Fruit fly (Drosophila melanogaster) whole organism, embryonic: ENCODE data around the gene CG5612.

Experiments
- Ada2b ChIP-seq: fragments of 200-800 bp; sonication (Bioruptor generic); IDR thresholded peaks from 2 replicates; pipeline ENCODE4 v1.3.6; 2022; ENCODE audit warnings: missing biosample characterization, missing genetic modification characterization
- CG10147 ChIP-seq: fragments of 200-800 bp; sonication (Bioruptor generic); optimal IDR thresholded peaks from 2 replicates; lab custom pipeline; 2019; ENCODE audit warnings: missing biosample characterization, mild to moderate bottlenecking, missing genetic modification characterization, moderate library complexity
- CG11723 ChIP-seq: fragments of 200-800 bp; sonication (Bioruptor generic); optimal IDR thresholded peaks from 2 replicates; lab custom pipeline; 2017; ENCODE audit warnings: missing biosample characterization, mild to moderate bottlenecking, missing genetic modification characterization
- CG14860 ChIP-seq: fragments of 200-800 bp; sonication (Bioruptor generic); IDR thresholded peaks from 3 replicates; pipeline ENCODE4 v1.3.6; 2022; ENCODE audit warnings: missing biosample characterization, missing genetic modification characterization; ENCODE audit not compliant: partially characterized antibody
- CG1602 ChIP-seq: fragments of 200-800 bp; sonication (Bioruptor generic); optimal IDR thresholded peaks from 3 replicates; lab custom pipeline; 2016; ENCODE audit warnings: missing biosample characterization, missing genetic modification characterization
- CG30403 ChIP-seq: fragments of 200-800 bp; sonication (Bioruptor generic); optimal IDR thresholded peaks from 3 replicates; lab custom pipeline; 2016; ENCODE audit warnings: missing biosample characterization, missing genetic modification characterization
- CG42726 ChIP-seq: fragments of 200-800 bp; sonication (Bioruptor generic); IDR thresholded peaks from 2 replicates; pipeline ENCODE4 v1.3.6; 2022; ENCODE audit warnings: missing biosample characterization, missing genetic modification characterization; ENCODE audit not compliant: partially characterized antibody
- CG4730 ChIP-seq: fragments of 200-800 bp; sonication (Bioruptor generic); IDR thresholded peaks from 2 replicates; pipeline ENCODE4 v1.3.6; 2022; ENCODE audit warnings: missing biosample characterization, missing genetic modification characterization
- CG6175 ChIP-seq: fragments of 200-800 bp; sonication (Bioruptor generic); IDR thresholded peaks from 3 replicates; pipeline ENCODE4 v1.3.6; 2022; ENCODE audit warnings: missing biosample characterization, missing genetic modification characterization
- CG6272 ChIP-seq: fragments of 200-800 bp; sonication (Bioruptor generic); IDR thresholded peaks from 2 replicates; pipeline ENCODE4 v1.3.6; 2022; ENCODE audit warnings: missing biosample characterization, missing genetic modification characterization
- CG7928 ChIP-seq: fragments of 200-800 bp; sonication (Bioruptor generic); optimal IDR thresholded peaks from 2 replicates; lab custom pipeline; 2017; ENCODE audit warnings: missing biosample characterization, mild to moderate bottlenecking, missing genetic modification characterization
- CTCF ChIP-seq: fragments of 200-800 bp; sonication (Bioruptor generic); optimal IDR thresholded peaks from 2 replicates; lab custom pipeline; 2017; ENCODE audit warnings: missing biosample characterization, mild to moderate bottlenecking, missing genetic modification characterization, moderate library complexity
- CoRest ChIP-seq: fragments of 200-800 bp; sonication (Bioruptor generic); optimal IDR thresholded peaks from 3 replicates; lab custom pipeline; 2018; ENCODE audit warnings: missing biosample characterization, mild to moderate bottlenecking, missing genetic modification characterization, moderate library complexity
- Doc2 ChIP-seq: fragments of 200-800 bp; sonication (Bioruptor generic); IDR thresholded peaks from 2 replicates; pipeline ENCODE4 v1.3.6; 2022; ENCODE audit warnings: missing biosample characterization, missing genetic modification characterization
- Elba2 ChIP-seq: fragments of 200-800 bp; sonication (Bioruptor generic); optimal IDR thresholded peaks from 3 replicates; lab custom pipeline; 2016; ENCODE audit warnings: missing biosample characterization, missing genetic modification characterization
- H2.0 ChIP-seq: fragments of 200-800 bp; sonication (Bioruptor generic); IDR thresholded peaks from 2 replicates; pipeline ENCODE4 v1.3.6; 2022; ENCODE audit warnings: missing biosample characterization, missing genetic modification characterization
- Hr3 ChIP-seq: fragments of 200-800 bp; sonication (Bioruptor generic); optimal IDR thresholded peaks from 3 replicates; lab custom pipeline; 2016; ENCODE audit warnings: missing biosample characterization, missing genetic modification characterization
- Hr51 ChIP-seq, 2 experiments: fragments of 200-800 bp; sonication (Bioruptor generic); optimal IDR thresholded peaks; 2 replicates in 1 of 2; 3 replicates in 1 of 2; lab custom pipeline; 2016 to 2018; ENCODE audit warnings: missing biosample characterization in 2 of 2, missing genetic modification characterization in 2 of 2, mild to moderate bottlenecking in 1 of 2, moderate library complexity in 1 of 2
- Lpt ChIP-seq: fragments of >200 bp; optimal IDR thresholded peaks from 2 replicates; lab custom pipeline; 2018; ENCODE audit warnings: missing biosample characterization, missing genetic modification characterization
- MESR4 ChIP-seq: fragments of 200-800 bp; sonication (Bioruptor generic); optimal IDR thresholded peaks from 2 replicates; lab custom pipeline; 2018; ENCODE audit warnings: missing biosample characterization, mild to moderate bottlenecking, missing genetic modification characterization, moderate library complexity
- Pdp1 ChIP-seq, 2 experiments: fragments of 200-800 bp; sonication (Bioruptor generic); optimal IDR thresholded peaks; 3 replicates each; lab custom pipeline; 2016; ENCODE audit warnings: missing biosample characterization in 2 of 2, missing genetic modification characterization in 2 of 2, mild to moderate bottlenecking in 1 of 2, moderate library complexity in 1 of 2
- Sry-δ ChIP-seq: fragments of 200-800 bp; sonication (Bioruptor generic); optimal IDR thresholded peaks from 2 replicates; lab custom pipeline; 2016; ENCODE audit warnings: missing biosample characterization, missing genetic modification characterization
- ac ChIP-seq: fragments of 200-800 bp; sonication (Bioruptor generic); optimal IDR thresholded peaks from 3 replicates; lab custom pipeline; 2017; ENCODE audit warnings: missing biosample characterization, mild to moderate bottlenecking, missing genetic modification characterization
- aop ChIP-seq: fragments of 200-800 bp; sonication (Bioruptor generic); IDR thresholded peaks from 2 replicates; pipeline ENCODE4 v1.3.6; 2022; ENCODE audit warnings: missing biosample characterization, missing genetic modification characterization
- ato ChIP-seq: fragments of 200-800 bp; sonication (Bioruptor generic); IDR thresholded peaks from 2 replicates; pipeline ENCODE4 v1.3.6; 2022; ENCODE audit warnings: missing biosample characterization, missing genetic modification characterization; ENCODE audit not compliant: partially characterized antibody
- bowl ChIP-seq: fragments of 200-800 bp; sonication (Bioruptor generic); IDR thresholded peaks from 2 replicates; pipeline ENCODE4 v1.3.6; 2022; ENCODE audit warnings: missing biosample characterization, missing genetic modification characterization
- cg ChIP-seq: fragments of 200-800 bp; sonication (Bioruptor generic); optimal IDR thresholded peaks from 3 replicates; lab custom pipeline; 2019; ENCODE audit warnings: missing biosample characterization, mild to moderate bottlenecking, missing genetic modification characterization, moderate library complexity
- chif ChIP-seq, 2 experiments: fragments of 200-800 bp; sonication (Bioruptor generic); optimal IDR thresholded peaks; 3 replicates each; lab custom pipeline; 2016; ENCODE audit warnings: missing biosample characterization in 2 of 2, missing genetic modification characterization in 2 of 2
- chinmo ChIP-seq: fragments of 200-800 bp; sonication (Bioruptor generic); IDR thresholded peaks from 4 replicates; pipeline ENCODE4 v1.3.6; 2022; ENCODE audit warnings: missing biosample characterization, missing genetic modification characterization; ENCODE audit not compliant: partially characterized antibody
- crol ChIP-seq: fragments of 200-800 bp; sonication (Bioruptor generic); IDR thresholded peaks from 2 replicates; pipeline ENCODE4 v1.3.6; 2022; ENCODE audit warnings: missing biosample characterization, missing genetic modification characterization
- da ChIP-seq: fragments of 200-800 bp; sonication (Bioruptor generic); optimal IDR thresholded peaks from 2 replicates; lab custom pipeline; 2016; ENCODE audit warnings: missing biosample characterization, missing genetic modification characterization
- exex ChIP-seq: fragments of 200-800 bp; sonication (Bioruptor generic); optimal IDR thresholded peaks from 4 replicates; lab custom pipeline; 2018; ENCODE audit warnings: missing biosample characterization, mild to moderate bottlenecking, missing genetic modification characterization, moderate library complexity
- eyg ChIP-seq: fragments of 200-800 bp; sonication (Bioruptor generic); optimal IDR thresholded peaks from 3 replicates; lab custom pipeline; 2016; ENCODE audit warnings: missing biosample characterization, missing genetic modification characterization
- h ChIP-seq: fragments of >200 bp; optimal IDR thresholded peaks from 2 replicates; lab custom pipeline; 2017
- hkb ChIP-seq, 2 experiments: fragments of 200-800 bp in 1 of 2; fragments of >200 bp in 1 of 2; sonication (Bioruptor generic) in 1 of 2; IDR thresholded peaks in 1 of 2; optimal IDR thresholded peaks in 1 of 2; 2 replicates each; pipeline versions ENCODE4 v1.3.6 to Lab custom; 2017 to 2022; ENCODE audit warnings: missing biosample characterization in 1 of 2, missing genetic modification characterization in 1 of 2
- knrl ChIP-seq: fragments of 200-800 bp; sonication (Bioruptor generic); IDR thresholded peaks from 3 replicates; pipeline ENCODE4 v1.3.6; 2022; ENCODE audit warnings: missing biosample characterization, missing genetic modification characterization; ENCODE audit not compliant: partially characterized antibody
- lbe ChIP-seq: fragments of 200-800 bp; sonication (Bioruptor generic); optimal IDR thresholded peaks from 2 replicates; lab custom pipeline; 2016; ENCODE audit warnings: missing biosample characterization, mild to moderate bottlenecking, missing genetic modification characterization
- oc ChIP-seq: fragments of 200-800 bp; sonication (Bioruptor generic); optimal IDR thresholded peaks from 2 replicates; lab custom pipeline; 2018; ENCODE audit warnings: missing biosample characterization, mild to moderate bottlenecking, missing genetic modification characterization, moderate library complexity
- pb ChIP-seq: fragments of 200-800 bp; sonication (Bioruptor generic); optimal IDR thresholded peaks from 3 replicates; lab custom pipeline; 2016; ENCODE audit warnings: missing biosample characterization, missing genetic modification characterization
- salm ChIP-seq: fragments of 200-800 bp; sonication (Bioruptor generic); optimal IDR thresholded peaks from 2 replicates; lab custom pipeline; 2018; ENCODE audit warnings: missing biosample characterization, mild to moderate bottlenecking, missing genetic modification characterization
- schlank ChIP-seq: fragments of 200-800 bp; sonication (Bioruptor generic); optimal IDR thresholded peaks from 2 replicates; lab custom pipeline; 2018; ENCODE audit warnings: missing biosample characterization, mild to moderate bottlenecking, missing genetic modification characterization
- sima ChIP-seq: fragments of 200-800 bp; sonication (Bioruptor generic); optimal IDR thresholded peaks from 2 replicates; lab custom pipeline; 2016; ENCODE audit warnings: missing biosample characterization, missing genetic modification characterization
- slou ChIP-seq: fragments of 200-800 bp; sonication (Bioruptor generic); optimal IDR thresholded peaks from 3 replicates; lab custom pipeline; 2016; ENCODE audit warnings: missing biosample characterization, missing genetic modification characterization
- slp2 ChIP-seq: fragments of 200-800 bp; sonication (Bioruptor generic); optimal IDR thresholded peaks from 2 replicates; lab custom pipeline; 2016; ENCODE audit warnings: missing biosample characterization, missing genetic modification characterization
- stwl ChIP-seq: fragments of 200-800 bp; sonication (Bioruptor generic); optimal IDR thresholded peaks from 3 replicates; lab custom pipeline; 2018; ENCODE audit warnings: missing biosample characterization, mild to moderate bottlenecking, missing genetic modification characterization, moderate library complexity
- tap ChIP-seq: fragments of 200-800 bp; optimal IDR thresholded peaks from 3 replicates; lab custom pipeline; 2019; ENCODE audit warnings: missing biosample characterization, mild to moderate bottlenecking, missing genetic modification characterization, moderate library complexity
- tgo ChIP-seq: fragments of 200-800 bp; sonication (Bioruptor generic); IDR thresholded peaks from 3 replicates; pipeline ENCODE4 v1.3.6; 2022; ENCODE audit warnings: missing biosample characterization, missing genetic modification characterization
- tna ChIP-seq: fragments of 200-800 bp; sonication (Bioruptor generic); IDR thresholded peaks from 2 replicates; pipeline ENCODE4 v1.3.6; 2022; ENCODE audit warnings: missing biosample characterization, missing genetic modification characterization; ENCODE audit not compliant: partially characterized antibody
- yki ChIP-seq: fragments of >200 bp; optimal IDR thresholded peaks from 3 replicates; lab custom pipeline; 2018
- z ChIP-seq: fragments of 200-800 bp; sonication (Bioruptor generic); IDR thresholded peaks from 3 replicates; pipeline ENCODE4 v1.3.6; 2022; ENCODE audit warnings: missing biosample characterization, missing genetic modification characterization

CG5612 gene

dm6 chr3R:27608536-27608935 lies 17.3 kb downstream of the CG5612 start (continued):
- TF ChIP-seq oc (no peak), tgo (GFP tag; lab: Robert Waterston, UW) (no peak)

DNA sequence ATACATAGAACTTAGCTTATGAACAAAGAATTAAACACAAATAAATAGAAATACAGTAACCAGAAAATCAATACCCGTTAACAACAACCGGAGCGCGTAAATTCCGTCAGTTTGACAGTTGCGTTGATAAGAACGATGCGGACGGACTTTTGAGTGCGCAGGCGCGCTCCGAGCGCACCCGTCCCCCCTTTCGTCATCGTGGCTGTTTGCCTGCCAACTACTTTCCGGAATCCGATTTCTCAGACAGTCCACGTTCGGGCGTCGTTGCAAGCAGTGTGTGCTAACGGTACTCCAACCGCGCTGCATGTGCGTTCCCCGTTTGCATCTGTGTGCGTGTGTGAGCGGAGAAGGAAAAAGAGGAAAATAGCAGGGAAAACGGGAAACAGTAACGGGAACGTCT lies 17.8 kb downstream of the CG5612 start:
- TF ChIP-seq hkb (optimal IDR thresholded peaks at IDR 0.05; lab: Kevin White, UChicago) = no peak
- TF ChIP-seq hkb (GFP tag; IDR thresholded peaks at IDR 0.05; lab: Robert Waterston, UW) = 0 out of 2 replicates have a peak, but pooled peaks have one; percentile 9
- TF ChIP-seq CG10147 (GFP tag; lab: Kevin White, UChicago) = no peak
- no peak for TF ChIP-seq h (lab: Kevin White, UChicago)
- no peak for TF ChIP-seq chif (GFP tag; optimal IDR thresholded peaks at IDR 0.05; lab: Kevin White, UChicago)
- peak; percentile 52; the same call in 1 of the 2 replicates for TF ChIP-seq CG42726
- no peak for TF ChIP-seq schlank (tag; lab: Kevin White, UChicago)
- TF ChIP-seq CG4730 (GFP tag; lab: Robert Waterston, UW) = no peak
- TF ChIP-seq stwl = no peak
- no peak for TF ChIP-seq eyg (GFP tag; lab: Kevin White, UChicago)
- no peak for TF ChIP-seq sima (GFP tag; lab: Kevin White, UChicago)
- no peak for TF ChIP-seq CG1602 (GFP tag; lab: Kevin White, UChicago)
- TF ChIP-seq lbe (GFP tag; lab: Kevin White, UChicago) = no peak
- TF ChIP-seq slp2 (GFP tag; lab: Kevin White, UChicago) = no peak
- no peak for TF ChIP-seq bowl (GFP tag; lab: Robert Waterston, UW)
- no peak for TF ChIP-seq H2.0 (GFP tag; lab: Robert Waterston, UW)
- no peak for TF ChIP-seq Hr3 (GFP tag; lab: Kevin White, UChicago)
- TF ChIP-seq Hr51 (GFP tag; optimal IDR thresholded peaks at IDR 0.05; lab: Kevin White, UChicago) = no peak
- no peak for TF ChIP-seq Doc2 (GFP tag; lab: Robert Waterston, UW)
- TF ChIP-seq Elba2 (GFP tag; lab: Kevin White, UChicago) = no peak
- TF ChIP-seq crol (GFP tag; lab: Robert Waterston, UW) = peak; percentile 91
- no peak for TF ChIP-seq ac
- peak; percentile 17 for TF ChIP-seq MESR4
- TF ChIP-seq yki (lab: Kevin White, UChicago) = no peak
- no peak for TF ChIP-seq CG14860
- TF ChIP-seq z (GFP tag; lab: Robert Waterston, UW) = no peak
- TF ChIP-seq ato (GFP tag; lab: Robert Waterston, UW) = peak; percentile 36; the same call in 1 of the 2 replicates
- TF ChIP-seq Lpt (GFP tag; lab: Kevin White, UChicago) = no peak
- TF ChIP-seq exex = no peak
- peak; percentile 22; the same call in 1 of the 2 replicates for TF ChIP-seq CG6272 (GFP tag; lab: Robert Waterston, UW)
- no peak for TF ChIP-seq Ada2b (GFP tag; lab: Robert Waterston, UW)
- peak; percentile 45; the same call in 1 of the 4 replicates for TF ChIP-seq chinmo (GFP tag; lab: Robert Waterston, UW)
- TF ChIP-seq tap (tag; lab: Kevin White, UChicago) = no peak
- TF ChIP-seq CG30403 (GFP tag; lab: Kevin White, UChicago) = no peak
- no peak for TF ChIP-seq da (GFP tag; lab: Kevin White, UChicago)
- no peak for TF ChIP-seq Pdp1 (GFP tag; optimal IDR thresholded peaks at IDR 0.05; lab: Kevin White, UChicago)
- no peak for TF ChIP-seq tna
- no peak for TF ChIP-seq CG11723
- no peak for TF ChIP-seq aop (GFP tag; lab: Robert Waterston, UW)
- no peak for TF ChIP-seq CoRest (tag; lab: Kevin White, UChicago)
- TF ChIP-seq cg (GFP tag; lab: Kevin White, UChicago) = peak; percentile 59
- no peak for TF ChIP-seq knrl (GFP tag; lab: Robert Waterston, UW)
- no peak for TF ChIP-seq CG6175 (GFP tag; lab: Robert Waterston, UW)
- TF ChIP-seq CG7928 (GFP tag; lab: Kevin White, UChicago) = no peak
- no peak for TF ChIP-seq salm (tag; lab: Kevin White, UChicago)
- TF ChIP-seq CTCF (GFP tag; lab: Kevin White, UChicago) = no peak
- no peak for TF ChIP-seq slou (GFP tag; lab: Kevin White, UChicago)
- no peak for TF ChIP-seq Sry-δ (GFP tag; lab: Kevin White, UChicago)
- no peak for TF ChIP-seq pb (GFP tag; lab: Kevin White, UChicago)
